Worm (Caenorhabditis elegans) whole organism, L1 larva: ENCODE results near the gene ptr-20.

Experiments
- ama-1 ChIP-seq: fragments of 150-350 bp; optimal IDR thresholded peaks from 2 replicates; lab custom pipeline; 2014
- elt-2 ChIP-seq: sonication (generic microtip); optimal IDR thresholded peaks from 2 replicates; lab custom pipeline; 2016; ENCODE audit warnings: missing genetic modification characterization, mild to moderate bottlenecking, inconsistent platforms, missing compliant biosample characterization, missing genetic modification reagents
- isw-1 ChIP-seq: fragments of 200-800 bp; sonication (Bioruptor generic); IDR thresholded peaks from 2 replicates; pipeline ENCODE4 v1.3.6; 2022; ENCODE audit warnings: missing genetic modification characterization, missing compliant biosample characterization
- jun-1 ChIP-seq: fragments of 150-350 bp; optimal IDR thresholded peaks from 2 replicates; lab custom pipeline; 2014; ENCODE audit warnings: missing biosample characterization, missing genetic modification reagents, missing genetic modification characterization
- lin-35 ChIP-seq, 2 experiments: fragments of 150-350 bp; optimal IDR thresholded peaks; 2 replicates each; lab custom pipeline; 2014; ENCODE audit warnings: missing biosample characterization in 2 of 2, missing genetic modification characterization in 2 of 2, missing genetic modification reagents in 2 of 2
- mdl-1 ChIP-seq, 2 experiments: fragments of 150-350 bp; optimal IDR thresholded peaks; 2 replicates each; lab custom pipeline; 2014 to 2017; ENCODE audit warnings: missing biosample characterization in 2 of 2, missing genetic modification characterization in 2 of 2, inconsistent platforms in 1 of 2
- mep-1 ChIP-seq: fragments of 150-350 bp; optimal IDR thresholded peaks from 2 replicates; lab custom pipeline; 2014; ENCODE audit warnings: missing biosample characterization, missing genetic modification characterization
- nhr-12 ChIP-seq: sonication (generic microtip); optimal IDR thresholded peaks from 2 replicates; lab custom pipeline; 2017; ENCODE audit warnings: missing biosample characterization, missing genetic modification characterization
- nhr-76 ChIP-seq: sonication (generic microtip); optimal IDR thresholded peaks from 2 replicates; lab custom pipeline; 2017; ENCODE audit warnings: missing biosample characterization, missing genetic modification characterization
- nhr-90 ChIP-seq: sonication (generic microtip); optimal IDR thresholded peaks from 2 replicates; lab custom pipeline; 2016; ENCODE audit warnings: mild to moderate bottlenecking, missing genetic modification characterization, missing compliant biosample characterization; ENCODE audit not compliant: poor library complexity
- pag-3 ChIP-seq: sonication (generic microtip); optimal IDR thresholded peaks from 2 replicates; lab custom pipeline; 2017; ENCODE audit warnings: missing genetic modification characterization, mild to moderate bottlenecking, missing compliant biosample characterization, antibody characterized with exemption, borderline replicate concordance; ENCODE audit not compliant: insufficient read depth
- pax-3 ChIP-seq: fragments of 200-800 bp; sonication (Bioruptor generic); optimal IDR thresholded peaks from 2 replicates; lab custom pipeline; 2018; ENCODE audit warnings: mild to moderate bottlenecking, missing genetic modification characterization, moderate library complexity, missing compliant biosample characterization
- unc-130 ChIP-seq: fragments of 150-350 bp; optimal IDR thresholded peaks from 2 replicates; lab custom pipeline; 2017; ENCODE audit warnings: missing biosample characterization, missing genetic modification characterization, inconsistent platforms

ce11 chrII:15205346-15205745 lies 47.4 kb downstream of the ptr-20 start:
- no peak for TF ChIP-seq pax-3
- TF ChIP-seq jun-1 (tag; lab: Kevin White, UChicago), result no peak
- no peak for TF ChIP-seq nhr-76 (tag; lab: Kevin White, UChicago)
- TF ChIP-seq pag-3 (tag; lab: Kevin White, UChicago), result no peak
- TF ChIP-seq unc-130 (tag; lab: Kevin White, UChicago), result peak; percentile 18
- TF ChIP-seq isw-1 (GFP tag; lab: Robert Waterston, UW), result no peak
- peak; percentile 56 for TF ChIP-seq nhr-90 (tag; lab: Kevin White, UChicago)
- peak in 1 of 2 experiments; percentile 83 for TF ChIP-seq mdl-1 (tag; optimal IDR thresholded peaks at IDR 0.05; lab: Kevin White, UChicago)
- no peak for TF ChIP-seq elt-2 (tag; lab: Kevin White, UChicago)
- TF ChIP-seq mep-1 (tag; lab: Kevin White, UChicago), result no peak
- no peak for TF ChIP-seq ama-1
- peak; percentile 24 to 71 for TF ChIP-seq lin-35 (GFP tag; optimal IDR thresholded peaks at IDR 0.05; lab: Kevin White, UChicago)
- no peak for TF ChIP-seq nhr-12 (tag; lab: Kevin White, UChicago)
